Worm (Caenorhabditis elegans): ENCODE results near the gene pfk-1.1.

pfk-1.1 gene

ce11 chrX:2960703-2961102 lies 20.0 kb downstream of the pfk-1.1 start:
- TF ChIP-seq ztf-3 (GFP tag; optimal IDR thresholded peaks at IDR 0.05) (no peak), snpc-4 (GFP tag; optimal IDR thresholded peaks at IDR 0.05) (peak; percentile 72), snpc-4 (tag; optimal IDR thresholded peaks at IDR 0.05) (peak; percentile 53 to 94 (median 86)), snpc-3.4 (tag; optimal IDR thresholded peaks at IDR 0.05) (no peak), nfyb-1 (GFP tag; IDR thresholded peaks at IDR 0.05) (0 out of 2 replicates have a peak, but pooled peaks have one; percentile 41), hmg-20 (GFP tag; IDR thresholded peaks at IDR 0.05) (no peak), lsl-1 (GFP tag; optimal IDR thresholded peaks at IDR 0.05) (no peak), hmg-1.2 (GFP tag; IDR thresholded peaks at IDR 0.05) (peak; percentile 70), lag-1 (GFP tag; IDR thresholded peaks at IDR 0.05) (no peak), snpc-1.1 (tag; optimal IDR thresholded peaks at IDR 0.05; ENCODE audit: insufficient read depth) (peak; percentile 78), lir-1 (GFP tag; conservative IDR thresholded peaks at IDR 0.05) (no peak), attf-3 (GFP tag; conservative IDR thresholded peaks at IDR 0.05) (no peak), pbrm-1 (GFP tag; IDR thresholded peaks at IDR 0.05) (0 out of 2 replicates have a peak, but pooled peaks have one; percentile 39)

DNA sequence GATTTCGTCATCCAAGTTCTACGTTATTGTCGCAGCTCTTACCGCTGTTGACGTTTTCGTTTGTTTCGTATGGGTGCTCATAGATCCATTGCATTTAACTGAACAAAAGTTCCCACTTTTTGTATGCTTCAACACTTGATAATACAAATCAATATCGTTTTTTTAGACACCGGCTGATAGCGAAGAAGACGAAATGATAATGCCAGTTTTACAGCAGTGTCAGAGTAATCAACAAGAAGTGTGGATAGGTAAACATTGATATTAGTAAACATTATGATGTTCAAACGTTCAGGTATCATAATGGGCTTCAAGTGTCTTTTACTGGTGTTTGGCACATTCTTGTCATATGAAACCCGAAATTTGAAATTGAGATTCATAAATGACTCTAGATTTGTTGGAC lies 25.6 kb downstream of the pfk-1.1 start:
- TF ChIP-seq hlh-26 (GFP tag; conservative IDR thresholded peaks at IDR 0.05) = no peak
- TF ChIP-seq nhr-80 (tag; optimal IDR thresholded peaks at IDR 0.05) = peak; percentile 27

DNA sequence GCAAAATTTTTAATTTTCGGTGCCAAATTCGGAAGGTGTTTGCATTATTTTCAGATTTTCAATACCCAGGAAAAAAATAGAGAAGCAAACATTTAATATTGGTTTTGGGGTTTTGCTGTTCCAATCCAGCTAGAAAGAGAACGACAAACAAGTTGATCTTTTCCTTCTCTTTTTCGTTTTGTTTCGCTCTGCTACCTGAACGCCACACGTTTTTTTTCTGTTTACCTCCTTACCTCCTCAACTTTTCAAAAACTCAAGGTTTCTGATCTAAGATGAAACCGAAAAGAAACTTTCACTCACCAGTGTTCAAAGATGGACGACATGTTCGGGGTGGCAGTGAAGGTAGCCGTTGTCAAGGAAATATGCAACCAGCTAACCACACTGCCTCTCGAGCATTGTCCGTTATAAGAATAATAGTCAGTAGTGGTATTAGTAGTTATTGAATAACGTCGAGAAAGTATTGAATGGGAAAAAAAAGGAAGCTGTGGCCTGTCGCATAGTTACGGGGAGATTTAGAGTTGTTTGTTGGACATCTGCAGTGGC lies 28.8 kb downstream of the pfk-1.1 start:
- TF ChIP-seq bed-2 (GFP tag; IDR thresholded peaks at IDR 0.05) (no peak), snpc-3.4 (tag; optimal IDR thresholded peaks at IDR 0.05) (no peak), hmg-20 (GFP tag; IDR thresholded peaks at IDR 0.05) (no peak), dox-1 (GFP tag; IDR thresholded peaks at IDR 0.05) (peak; percentile 9; the same call in 1 of the 2 replicates), lin-35 (GFP tag; optimal IDR thresholded peaks at IDR 0.05) (peak in 1 of 3 experiments; percentile 66), pha-4 (tag; optimal IDR thresholded peaks at IDR 0.05) (peak; percentile 51), attf-5 (GFP tag; optimal IDR thresholded peaks at IDR 0.05) (no peak), madf-6 (GFP tag; IDR thresholded peaks at IDR 0.05) (no peak), lsy-27 (tag; optimal IDR thresholded peaks at IDR 0.05; ENCODE audit: borderline replicate concordance, insufficient read depth) (no peak), rcor-1 (GFP tag; IDR thresholded peaks at IDR 0.05) (no peak), efl-1 (GFP tag; optimal IDR thresholded peaks at IDR 0.05) (no peak), T07F8.4 (tag; optimal IDR thresholded peaks at IDR 0.05) (no peak), ceh-100 (GFP tag; IDR thresholded peaks at IDR 0.05) (no peak), nhr-90 (tag; optimal IDR thresholded peaks at IDR 0.05) (no peak), Y56A3A.18 (GFP tag; IDR thresholded peaks at IDR 0.05) (no peak), F33H1.4 (GFP tag; IDR thresholded peaks at IDR 0.05) (no peak), sdz-38 (tag; optimal IDR thresholded peaks at IDR 0.05) (no peak), aptf-3 (GFP tag; IDR thresholded peaks at IDR 0.05) (no peak), chd-7 (tag; optimal IDR thresholded peaks at IDR 0.05) (no peak), lin-26 (GFP tag; IDR thresholded peaks at IDR 0.05) (no peak), T26A5.8 (tag; optimal IDR thresholded peaks at IDR 0.05) (peak; percentile 18), F57A8.1 (GFP tag; optimal IDR thresholded peaks at IDR 0.05) (no peak), F37B4.10 (GFP tag; IDR thresholded peaks at IDR 0.05) (no peak), akir-1 (GFP tag; optimal IDR thresholded peaks at IDR 0.05) (no peak), him-1 (tag; optimal IDR thresholded peaks at IDR 0.05) (no peak), nfyb-1 (GFP tag; IDR thresholded peaks at IDR 0.05) (no peak), snpc-1.3 (tag; optimal IDR thresholded peaks at IDR 0.05; ENCODE audit: insufficient read depth) (no peak), ama-1 (optimal IDR thresholded peaks at IDR 0.05) (peak; percentile 73), ama-1 (GFP tag; optimal IDR thresholded peaks at IDR 0.05) (no peak), gei-17 (GFP tag; optimal IDR thresholded peaks at IDR 0.05) (no peak), ccch-3 (GFP tag; optimal IDR thresholded peaks at IDR 0.05) (no peak), mxl-1 (tag; optimal IDR thresholded peaks at IDR 0.05) (no peak)
